Fruit fly (Drosophila melanogaster): Measurements from ENCODE around the gene MED17.

MED17 gene

DNA sequence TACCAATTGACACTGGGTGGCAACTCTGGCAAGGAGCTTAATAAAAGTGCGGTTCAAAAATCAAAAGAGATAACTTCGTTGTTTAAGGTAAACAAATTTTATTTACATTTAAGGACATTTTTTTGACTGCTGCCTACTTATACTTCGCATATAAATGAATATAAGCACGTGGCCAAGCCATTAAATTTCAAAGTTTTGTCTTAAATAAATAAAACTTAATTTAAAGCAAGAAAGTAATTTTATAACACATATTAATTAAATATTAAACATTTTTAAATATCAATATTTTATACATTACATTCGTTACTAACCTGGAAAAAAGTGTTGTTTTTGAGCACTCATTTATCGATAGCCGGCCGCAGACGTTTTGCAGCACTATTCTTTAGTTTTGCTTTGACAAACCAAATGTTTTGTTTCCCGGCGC lies at the start of gene MED17, which contains the start of gene CG12321 (continued):
- peak; percentile 67 for TF ChIP-seq CG8944 (GFP tag; optimal IDR thresholded peaks at IDR 0.05)
- peak; percentile 82 for TF ChIP-seq CG16779 (GFP tag; IDR thresholded peaks at IDR 0.05)
- peak; percentile 62; the same call in 1 of the 2 replicates for TF ChIP-seq GATAe (GFP tag; conservative IDR thresholded peaks at IDR 0.05)
- peak; percentile 43; the same call in 1 of the 2 replicates for TF ChIP-seq CG10321 (GFP tag; IDR thresholded peaks at IDR 0.05)
- TF ChIP-seq CG7987 (GFP tag; optimal IDR thresholded peaks at IDR 0.05), result peak; percentile 66
- TF ChIP-seq CG7745 (tag; optimal IDR thresholded peaks at IDR 0.05), result no peak
- peak; percentile 85 for TF ChIP-seq Dek (tag; optimal IDR thresholded peaks at IDR 0.05)
- 0 out of 3 replicates have a peak, but pooled peaks have one; percentile 51 for TF ChIP-seq otp (GFP tag; IDR thresholded peaks at IDR 0.05)
- TF ChIP-seq pb (GFP tag; optimal IDR thresholded peaks at IDR 0.05), result no peak
- TF ChIP-seq sd (tag; optimal IDR thresholded peaks at IDR 0.05), result peak; percentile 71
- TF ChIP-seq CG18619 (GFP tag; optimal IDR thresholded peaks at IDR 0.05), result peak; percentile 89
- peak; percentile 56; the same call in 1 of the 3 replicates for TF ChIP-seq jigr1 (GFP tag; IDR thresholded peaks at IDR 0.05)
- TF ChIP-seq dati (GFP tag; IDR thresholded peaks at IDR 0.05), result no peak
- peak; percentile 16; the same call in 1 of the 2 replicates for TF ChIP-seq CkIIα-i1 (GFP tag; IDR thresholded peaks at IDR 0.05)
- TF ChIP-seq CG12769 (tag; optimal IDR thresholded peaks at IDR 0.05), result no peak
- TF ChIP-seq zfh1 (GFP tag; IDR thresholded peaks at IDR 0.05), result peak; percentile 85
- peak; percentile 55 for TF ChIP-seq Elba2 (GFP tag; optimal IDR thresholded peaks at IDR 0.05)
- peak; percentile 40 for TF ChIP-seq CG8089 (GFP tag; optimal IDR thresholded peaks at IDR 0.05)
- peak; percentile 59 for TF ChIP-seq nom (GFP tag; optimal IDR thresholded peaks at IDR 0.05)
- peak; percentile 86 for TF ChIP-seq CG15514 (GFP tag; optimal IDR thresholded peaks at IDR 0.05)
- TF ChIP-seq CG17802 (tag; optimal IDR thresholded peaks at IDR 0.05), result peak; percentile 52
- peak; percentile 64 for TF ChIP-seq BEAF-32 (GFP tag; optimal IDR thresholded peaks at IDR 0.05)
- TF ChIP-seq crp (GFP tag; optimal IDR thresholded peaks at IDR 0.05), result peak in 1 of 2 experiments; percentile 53
- peak; percentile 91 for TF ChIP-seq CG12942 (GFP tag; optimal IDR thresholded peaks at IDR 0.05)
- no peak for TF ChIP-seq sima (GFP tag; optimal IDR thresholded peaks at IDR 0.05)
- peak; percentile 90 for TF ChIP-seq al (GFP tag; IDR thresholded peaks at IDR 0.05)

DNA sequence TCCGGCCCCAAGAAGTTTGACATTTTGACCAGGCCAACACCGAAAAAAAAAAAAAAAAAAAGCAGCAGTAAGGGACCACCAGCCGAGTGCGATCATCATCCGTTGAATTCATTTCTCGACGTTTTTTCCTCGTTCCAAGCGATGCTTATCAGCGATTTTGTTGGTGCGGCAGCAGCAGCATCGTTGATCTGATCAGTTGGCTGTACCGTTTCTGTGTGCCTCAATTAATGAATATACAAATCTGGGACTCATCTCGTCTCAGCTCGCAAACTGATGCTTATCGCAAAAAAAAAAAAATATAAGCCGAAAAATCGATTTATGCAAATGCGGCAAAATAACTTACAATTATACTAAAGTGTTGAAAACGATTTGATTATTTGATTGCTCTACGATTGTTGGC lies 44.0 kb upstream of the MED17 start:
- TF ChIP-seq Scr (GFP tag; IDR thresholded peaks at IDR 0.05; ENCODE audit: partially characterized antibody) (no peak), Awh (GFP tag; IDR thresholded peaks at IDR 0.05) (peak; percentile 68), Poxn (GFP tag; IDR thresholded peaks at IDR 0.05) (no peak), fd3F (GFP tag; optimal IDR thresholded peaks at IDR 0.05) (no peak), dmrt99B (tag; optimal IDR thresholded peaks at IDR 0.05) (no peak), exex (tag; optimal IDR thresholded peaks at IDR 0.05) (no peak), sqz (GFP tag; optimal IDR thresholded peaks at IDR 0.05) (peak; percentile 15), Ets65A (GFP tag) (peak; percentile 48), so (GFP tag; IDR thresholded peaks at IDR 0.05) (no peak), sens (GFP tag) (peak; percentile 7), TFAM (GFP tag; optimal IDR thresholded peaks at IDR 0.05) (no peak), grn (GFP tag; optimal IDR thresholded peaks at IDR 0.05) (peak; percentile 95), nmo (GFP tag; optimal IDR thresholded peaks at IDR 0.05) (no peak)

DNA sequence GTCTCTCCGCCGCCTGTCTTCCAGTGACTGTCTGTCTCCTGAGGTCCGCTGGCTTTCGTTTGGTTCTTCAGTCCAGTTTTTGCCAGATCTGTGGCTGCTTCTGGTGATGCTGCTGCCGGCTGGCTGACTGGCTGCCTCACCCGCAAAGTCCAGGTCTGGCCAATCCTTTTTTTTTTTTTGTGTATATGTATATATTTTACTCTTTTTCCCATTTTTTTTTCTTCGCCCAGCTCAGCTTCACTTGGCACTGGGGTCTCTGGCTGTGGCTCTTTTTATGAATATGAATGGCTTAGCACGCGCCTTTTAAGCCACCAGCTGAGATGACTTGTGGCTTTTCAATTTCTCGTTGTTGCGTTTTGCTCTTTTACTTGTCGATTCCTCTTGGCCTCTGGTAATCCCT lies 42.2 kb upstream of the MED17 start:
- no peak for TF ChIP-seq CG3065 (GFP tag; optimal IDR thresholded peaks at IDR 0.05)
- TF ChIP-seq bcd (GFP tag; optimal IDR thresholded peaks at IDR 0.05), result no peak
- no peak for TF ChIP-seq seq (GFP tag; IDR thresholded peaks at IDR 0.05)
- TF ChIP-seq bsh (GFP tag; optimal IDR thresholded peaks at IDR 0.05), result peak in 1 of 2 experiments; percentile 49
- peak; percentile 54 for TF ChIP-seq Ets65A (GFP tag)
- TF ChIP-seq nom (GFP tag; optimal IDR thresholded peaks at IDR 0.05), result peak; percentile 88
